Worm (Caenorhabditis elegans): ENCODE results near the gene Y19D10B.6.
"Not testable (repeated sequence)": the region's sequence is repeated elsewhere in the genome, so short reads cannot be mapped to it uniquely, and the experiment has no call there.

DNA sequence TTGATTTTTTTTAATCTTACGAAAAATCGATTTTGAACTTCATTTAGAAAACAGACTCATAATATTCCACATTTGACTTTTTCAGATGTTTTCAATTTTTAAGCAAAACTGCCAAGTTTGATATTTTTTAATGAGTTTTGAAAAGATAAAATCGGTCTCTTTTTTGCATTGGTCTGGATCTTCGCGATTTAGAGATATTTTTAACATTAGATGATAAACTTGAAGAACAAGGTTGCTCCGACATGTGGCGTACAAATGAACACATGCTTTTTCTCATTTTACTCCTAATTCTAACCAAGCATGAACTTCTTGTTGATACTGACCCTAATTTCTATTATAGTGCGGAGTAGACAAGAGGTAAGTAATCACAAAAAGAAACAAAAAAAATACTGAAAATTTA is 10.7 kb upstream of the Y19D10B.6 start, which contains the start of gene irld-32:
- not testable (repeated sequence) for TF ChIP-seq snpc-4, fos-1 (tag; optimal IDR thresholded peaks at IDR 0.05)

Measured in whole organism, L4 larva.